Worm (Caenorhabditis elegans): ENCODE data around the gene ubxn-3.

DNA sequence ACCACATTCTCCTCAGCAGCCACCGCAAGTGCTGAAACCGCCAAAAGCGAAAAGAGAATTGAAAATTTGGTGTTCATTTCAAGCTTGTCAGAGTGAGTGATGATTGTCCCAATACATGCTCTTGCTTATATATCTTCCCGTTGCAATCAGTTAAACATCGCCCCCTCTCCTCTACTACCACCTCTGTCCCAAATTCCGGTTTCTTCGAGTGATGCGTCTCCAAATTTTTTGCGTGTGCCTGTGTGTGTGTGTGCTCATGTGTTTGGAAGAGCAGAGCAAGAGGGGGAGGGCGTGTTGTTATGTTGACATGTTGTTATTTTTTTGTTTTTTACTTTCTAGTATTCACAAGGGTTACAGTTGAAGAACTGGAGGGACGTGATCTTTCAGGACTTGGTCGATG, 26.0 kb downstream of the ubxn-3 start, which contains the start of gene abu-11:
- TF ChIP-seq drap-1 (GFP tag; optimal IDR thresholded peaks at IDR 0.05) (no peak), lsy-2 (tag; optimal IDR thresholded peaks at IDR 0.05) (no peak)
